Worm (Caenorhabditis elegans) whole organism, mixed stage, embryonic: ENCODE results near the gene T04B2.8.

Experiments used
- blmp-1 ChIP-seq: fragments of 150-350 bp; optimal IDR thresholded peaks from 2 replicates; lab custom pipeline; 2014; ENCODE audit warnings: missing biosample characterization, missing genetic modification characterization
- ceh-83 ChIP-seq: fragments of 200-800 bp; sonication (Bioruptor generic); optimal IDR thresholded peaks from 2 replicates; lab custom pipeline; 2018; ENCODE audit warnings: mild to moderate bottlenecking, missing genetic modification characterization, missing compliant biosample characterization
- ces-1 ChIP-seq: fragments of 150-350 bp; optimal IDR thresholded peaks from 2 replicates; lab custom pipeline; 2014; ENCODE audit warnings: missing biosample characterization, missing genetic modification reagents, missing genetic modification characterization
- hlh-1 ChIP-seq: fragments of 150-350 bp; optimal IDR thresholded peaks from 2 replicates; lab custom pipeline; 2014; ENCODE audit warnings: missing biosample characterization, missing genetic modification reagents, missing genetic modification characterization
- lsy-2 ChIP-seq: fragments of 150-350 bp; optimal IDR thresholded peaks from 2 replicates; lab custom pipeline; 2014; ENCODE audit warnings: missing biosample characterization, missing genetic modification characterization
- mep-1 ChIP-seq: fragments of 150-350 bp; optimal IDR thresholded peaks from 2 replicates; lab custom pipeline; 2017; ENCODE audit warnings: missing biosample characterization, missing genetic modification reagents, missing genetic modification characterization, inconsistent platforms
- nhr-237 ChIP-seq: fragments of 150-350 bp; optimal IDR thresholded peaks from 2 replicates; lab custom pipeline; 2014; ENCODE audit warnings: missing biosample characterization, missing genetic modification characterization
- nhr-28 ChIP-seq: fragments of 150-350 bp; optimal IDR thresholded peaks from 2 replicates; lab custom pipeline; 2014; ENCODE audit warnings: missing biosample characterization, missing genetic modification characterization
- nhr-76 ChIP-seq: sonication (generic microtip); optimal IDR thresholded peaks from 2 replicates; lab custom pipeline; 2017; ENCODE audit warnings: missing biosample characterization, missing genetic modification characterization
- pha-4 ChIP-seq: fragments of 150-350 bp; optimal IDR thresholded peaks from 2 replicates; lab custom pipeline; 2018; ENCODE audit warnings: missing biosample characterization, missing genetic modification reagents, missing genetic modification characterization
- snpc-4 ChIP-seq: fragments of 150-350 bp; optimal IDR thresholded peaks from 2 replicates; lab custom pipeline; 2014; ENCODE audit warnings: missing biosample characterization, missing genetic modification characterization
- unc-39 ChIP-seq: fragments of 150-350 bp; optimal IDR thresholded peaks from 2 replicates; lab custom pipeline; 2014; ENCODE audit warnings: missing biosample characterization, missing genetic modification characterization
- ztf-11 ChIP-seq: fragments of 150-350 bp; optimal IDR thresholded peaks from 2 replicates; lab custom pipeline; 2014; ENCODE audit warnings: missing biosample characterization, missing genetic modification characterization

ce11 chrIV:10022991-10023390 is 28.0 kb downstream of the T04B2.8 start, which contains the start of gene F44D12.8:
- TF ChIP-seq nhr-237 (no peak), blmp-1 (no peak), ces-1 (GFP tag; lab: Kevin White, UChicago) (no peak), unc-39 (tag; lab: Kevin White, UChicago) (no peak), lsy-2 (tag; lab: Kevin White, UChicago) (no peak), hlh-1 (tag; lab: Kevin White, UChicago) (no peak), ztf-11 (tag; lab: Kevin White, UChicago) (no peak), nhr-28 (tag; lab: Kevin White, UChicago) (no peak), pha-4 (tag; lab: Kevin White, UChicago) (no peak), nhr-76 (tag; lab: Kevin White, UChicago) (no peak), snpc-4 (tag; lab: Kevin White, UChicago) (no peak), ceh-83 (GFP tag; lab: Kevin White, UChicago) (no peak), mep-1 (no peak)
